Worm (Caenorhabditis elegans): ENCODE results near the gene exc-12.

exc-12 gene

ce11 chrIII:13525118-13525839 is 45.0 kb downstream of the exc-12 start:
- TF ChIP-seq ztf-6 (GFP tag; IDR thresholded peaks at IDR 0.05) (no peak), egrh-3 (GFP tag; IDR thresholded peaks at IDR 0.05) (no peak), atf-7 (tag; optimal IDR thresholded peaks at IDR 0.05) (no peak), nhr-120 (GFP tag; IDR thresholded peaks at IDR 0.05) (no peak), lsl-1 (GFP tag; optimal IDR thresholded peaks at IDR 0.05) (no peak), ceh-27 (GFP tag; optimal IDR thresholded peaks at IDR 0.05) (no peak), hrde-1 (tag; optimal IDR thresholded peaks at IDR 0.05; ENCODE audit: borderline replicate concordance) (no peak), ZK185.1 (tag; optimal IDR thresholded peaks at IDR 0.05; ENCODE audit: poor library complexity, severe bottlenecking) (no peak), ceh-100 (GFP tag; IDR thresholded peaks at IDR 0.05) (no peak), D2030.7 (GFP tag; IDR thresholded peaks at IDR 0.05) (no peak), hlh-26 (GFP tag; conservative IDR thresholded peaks at IDR 0.05) (no peak)

- TF ChIP-seq C17E4.6 (GFP tag; IDR thresholded peaks at IDR 0.05) (no peak), aptf-3 (GFP tag; IDR thresholded peaks at IDR 0.05) (no peak), sea-2 (GFP tag; IDR thresholded peaks at IDR 0.05) (no peak), Y79H2A.3 (GFP tag; conservative IDR thresholded peaks at IDR 0.05) (no peak), ztf-3 (GFP tag; optimal IDR thresholded peaks at IDR 0.05) (no peak), Y53G8AR.9 (GFP tag; conservative IDR thresholded peaks at IDR 0.05) (no peak), F52B5.7 (tag; optimal IDR thresholded peaks at IDR 0.05) (no peak), Y53F4B.3 (GFP tag; IDR thresholded peaks at IDR 0.05) (no peak), madf-6 (GFP tag; IDR thresholded peaks at IDR 0.05) (no peak)
Observed at ce11 chrIII:13524021-13524420, 46.2 kb downstream of the exc-12 start, which contains the start of gene pod-1. Gene pod-1 (minus strand): TSS chrIII:13524121.

- no peak for TF ChIP-seq egl-18 (GFP tag; IDR thresholded peaks at IDR 0.05)
- no peak for TF ChIP-seq madf-10 (tag; optimal IDR thresholded peaks at IDR 0.05)
- no peak for TF ChIP-seq F10E7.11 (tag; optimal IDR thresholded peaks at IDR 0.05)
- no peak for TF ChIP-seq ceh-27 (GFP tag; optimal IDR thresholded peaks at IDR 0.05)
- peak; percentile 41; the same call in 1 of the 2 replicates for TF ChIP-seq egrh-3 (GFP tag; IDR thresholded peaks at IDR 0.05)
- no peak for TF ChIP-seq madf-8 (GFP tag; conservative IDR thresholded peaks at IDR 0.05)
- TF ChIP-seq zfh-2 (GFP tag; conservative IDR thresholded peaks at IDR 0.05) = peak; percentile 56
- TF ChIP-seq mes-4 (tag; optimal IDR thresholded peaks at IDR 0.05) = no peak
- TF ChIP-seq hlh-26 (GFP tag; conservative IDR thresholded peaks at IDR 0.05) = no peak
- TF ChIP-seq bed-1 (GFP tag; IDR thresholded peaks at IDR 0.05) = 0 out of 2 replicates have a peak, but pooled peaks have one; percentile 51
Observed at ce11 chrIII:13518437-13518836, 51.8 kb downstream of the exc-12 start.

Data from whole organism, young adult.